Fruit fly (Drosophila melanogaster) whole organism, embryonic: ENCODE data around the gene Tollo.

Source experiments
- Abd-B ChIP-seq: fragments of 200-800 bp; sonication (Bioruptor generic); optimal IDR thresholded peaks from 2 replicates; lab custom pipeline; 2018; ENCODE audit warnings: missing biosample characterization, mild to moderate bottlenecking, missing genetic modification characterization, moderate library complexity
- Adf1 ChIP-seq: fragments of 200-800 bp; sonication (Bioruptor generic); IDR thresholded peaks from 2 replicates; pipeline ENCODE4 v1.3.6; 2022; ENCODE audit warnings: missing biosample characterization, missing genetic modification characterization
- CG11456 ChIP-seq: fragments of 200-800 bp; sonication (Bioruptor generic); IDR thresholded peaks from 3 replicates; pipeline ENCODE4 v1.3.6; 2022; ENCODE audit warnings: missing biosample characterization, missing genetic modification characterization
- CG12071 ChIP-seq: fragments of 200-800 bp; sonication (Bioruptor generic); optimal IDR thresholded peaks from 3 replicates; lab custom pipeline; 2018; ENCODE audit warnings: missing biosample characterization, mild to moderate bottlenecking, missing genetic modification characterization
- CG13287 ChIP-seq: fragments of 200-800 bp; sonication (Bioruptor generic); IDR thresholded peaks from 2 replicates; pipeline ENCODE4 v1.3.6; 2022; ENCODE audit warnings: missing biosample characterization, missing genetic modification characterization; ENCODE audit not compliant: partially characterized antibody
- CG13424 ChIP-seq: fragments of 200-800 bp; sonication (Bioruptor generic); optimal IDR thresholded peaks from 2 replicates; lab custom pipeline; 2019; ENCODE audit warnings: missing biosample characterization, mild to moderate bottlenecking, missing genetic modification characterization, moderate library complexity
- CG14860 ChIP-seq: fragments of 200-800 bp; sonication (Bioruptor generic); IDR thresholded peaks from 3 replicates; pipeline ENCODE4 v1.3.6; 2022; ENCODE audit warnings: missing biosample characterization, missing genetic modification characterization; ENCODE audit not compliant: partially characterized antibody
- CG15696 ChIP-seq: fragments of 200-800 bp; sonication (Bioruptor generic); optimal IDR thresholded peaks from 2 replicates; lab custom pipeline; 2019; ENCODE audit warnings: missing biosample characterization, mild to moderate bottlenecking, missing genetic modification characterization, moderate library complexity
- CG1603 ChIP-seq: fragments of 200-800 bp; sonication (Bioruptor generic); optimal IDR thresholded peaks from 2 replicates; lab custom pipeline; 2019; ENCODE audit warnings: missing biosample characterization, mild to moderate bottlenecking, missing genetic modification characterization, moderate library complexity
- CG1647 ChIP-seq: fragments of 200-800 bp; sonication (Bioruptor generic); optimal IDR thresholded peaks from 3 replicates; lab custom pipeline; 2016; ENCODE audit warnings: missing biosample characterization, missing genetic modification characterization
- CG17385 ChIP-seq: fragments of 200-800 bp; sonication (Bioruptor generic); optimal IDR thresholded peaks from 3 replicates; lab custom pipeline; 2018; ENCODE audit warnings: missing biosample characterization, mild to moderate bottlenecking, missing genetic modification characterization
- CG17802 ChIP-seq: fragments of 200-800 bp; sonication (Bioruptor generic); optimal IDR thresholded peaks from 2 replicates; lab custom pipeline; 2018; ENCODE audit warnings: missing biosample characterization, mild to moderate bottlenecking, missing genetic modification characterization, moderate library complexity
- CG2875 ChIP-seq: fragments of 200-800 bp; sonication (Bioruptor generic); optimal IDR thresholded peaks from 2 replicates; lab custom pipeline; 2017; ENCODE audit warnings: missing biosample characterization, mild to moderate bottlenecking, missing genetic modification characterization, missing genetic modification reagents
- CG31365 ChIP-seq: fragments of 200-800 bp; sonication (Bioruptor generic); optimal IDR thresholded peaks from 2 replicates; lab custom pipeline; 2018; ENCODE audit warnings: missing biosample characterization, mild to moderate bottlenecking, missing genetic modification characterization
- Deaf1 ChIP-seq: fragments of 200-800 bp; optimal IDR thresholded peaks from 3 replicates; lab custom pipeline; 2019; ENCODE audit warnings: missing biosample characterization, mild to moderate bottlenecking, missing genetic modification characterization, moderate library complexity
- Fer1 ChIP-seq: fragments of 200-800 bp; sonication (Bioruptor generic); optimal IDR thresholded peaks from 2 replicates; lab custom pipeline; 2017; ENCODE audit warnings: missing biosample characterization, mild to moderate bottlenecking, missing genetic modification characterization
- H15 ChIP-seq: fragments of 200-800 bp; sonication (Bioruptor generic); IDR thresholded peaks from 3 replicates; pipeline ENCODE4 v1.3.6; 2022; ENCODE audit warnings: missing biosample characterization, missing genetic modification characterization
- HLH3B ChIP-seq: fragments of 200-800 bp; sonication (Bioruptor generic); IDR thresholded peaks from 2 replicates; pipeline ENCODE4 v1.3.6; 2022; ENCODE audit warnings: missing biosample characterization, missing genetic modification characterization
- HLH54F ChIP-seq: fragments of 200-800 bp; sonication (Bioruptor generic); optimal IDR thresholded peaks from 3 replicates; lab custom pipeline; 2016; ENCODE audit warnings: missing biosample characterization, missing genetic modification characterization
- Hr3 ChIP-seq: fragments of 200-800 bp; sonication (Bioruptor generic); optimal IDR thresholded peaks from 3 replicates; lab custom pipeline; 2016; ENCODE audit warnings: missing biosample characterization, missing genetic modification characterization
- Kr ChIP-seq: fragments of 200-800 bp; sonication (Bioruptor generic); optimal IDR thresholded peaks from 2 replicates; lab custom pipeline; 2017; ENCODE audit warnings: missing biosample characterization, mild to moderate bottlenecking, missing genetic modification characterization
- Side ChIP-seq: fragments of 200-800 bp; sonication (Bioruptor generic); optimal IDR thresholded peaks from 2 replicates; lab custom pipeline; 2016; ENCODE audit warnings: missing biosample characterization, missing genetic modification characterization
- Sox102F ChIP-seq: fragments of 200-800 bp; sonication (Bioruptor generic); optimal IDR thresholded peaks from 2 replicates; lab custom pipeline; 2018; ENCODE audit warnings: missing biosample characterization, mild to moderate bottlenecking, missing genetic modification characterization, moderate library complexity
- Spps ChIP-seq: fragments of 200-800 bp; sonication (Bioruptor generic); optimal IDR thresholded peaks from 2 replicates; lab custom pipeline; 2018; ENCODE audit warnings: missing biosample characterization, mild to moderate bottlenecking, missing genetic modification characterization
- Tbp ChIP-seq: fragments of >200 bp; optimal IDR thresholded peaks from 2 replicates; lab custom pipeline; 2018; ENCODE audit warnings: missing biosample characterization, missing genetic modification characterization
- caup ChIP-seq: fragments of 200-800 bp; sonication (Bioruptor generic); optimal IDR thresholded peaks from 3 replicates; lab custom pipeline; 2017; ENCODE audit warnings: missing biosample characterization, mild to moderate bottlenecking, missing genetic modification characterization, moderate library complexity; ENCODE audit not compliant: severe bottlenecking
- ci ChIP-seq: fragments of 200-800 bp; sonication (Bioruptor generic); IDR thresholded peaks from 3 replicates; pipeline ENCODE4 v1.3.6; 2022; ENCODE audit warnings: missing biosample characterization, missing genetic modification characterization
- croc ChIP-seq: fragments of 200-800 bp; sonication (Bioruptor generic); conservative IDR thresholded peaks from 3 replicates; pipeline ENCODE4 v1.3.6; 2022; ENCODE audit warnings: missing biosample characterization, missing genetic modification characterization
- dimm ChIP-seq: fragments of 200-800 bp; sonication (Bioruptor generic); IDR thresholded peaks from 2 replicates; pipeline ENCODE4 v1.3.6; 2022; ENCODE audit warnings: missing biosample characterization, missing genetic modification characterization
- dpn ChIP-seq, 2 experiments: fragments of 200-800 bp; sonication (Bioruptor generic); optimal IDR thresholded peaks; 3 replicates each; lab custom pipeline; 2016; ENCODE audit warnings: missing biosample characterization in 2 of 2, missing genetic modification characterization in 2 of 2
- esg ChIP-seq: fragments of 200-800 bp; sonication (Bioruptor generic); conservative IDR thresholded peaks from 2 replicates; pipeline ENCODE4 v1.3.6; 2022; ENCODE audit warnings: missing biosample characterization, missing genetic modification characterization
- fd3F ChIP-seq: fragments of 200-800 bp; sonication (Bioruptor generic); optimal IDR thresholded peaks from 2 replicates; lab custom pipeline; 2018; ENCODE audit warnings: missing biosample characterization, mild to moderate bottlenecking, missing genetic modification characterization, moderate library complexity
- gce ChIP-seq: fragments of 200-800 bp; sonication (Bioruptor generic); IDR thresholded peaks from 3 replicates; pipeline ENCODE4 v1.3.6; 2022; ENCODE audit warnings: missing biosample characterization, missing genetic modification characterization
- grn ChIP-seq: fragments of 200-800 bp; sonication (Bioruptor generic); optimal IDR thresholded peaks from 3 replicates; lab custom pipeline; 2017; ENCODE audit warnings: missing biosample characterization, missing genetic modification characterization
- kay ChIP-seq: fragments of 200-800 bp; sonication (Bioruptor generic); optimal IDR thresholded peaks from 2 replicates; lab custom pipeline; 2016; ENCODE audit warnings: missing biosample characterization, missing genetic modification characterization
- knrl ChIP-seq: fragments of 200-800 bp; sonication (Bioruptor generic); IDR thresholded peaks from 3 replicates; pipeline ENCODE4 v1.3.6; 2022; ENCODE audit warnings: missing biosample characterization, missing genetic modification characterization; ENCODE audit not compliant: partially characterized antibody
- lbe ChIP-seq: fragments of 200-800 bp; sonication (Bioruptor generic); optimal IDR thresholded peaks from 2 replicates; lab custom pipeline; 2016; ENCODE audit warnings: missing biosample characterization, mild to moderate bottlenecking, missing genetic modification characterization
- lola ChIP-seq, 3 experiments: fragments of >200 bp in 2 of 3; fragments of 200-800 bp in 1 of 3; sonication (Bioruptor generic) in 1 of 3; optimal IDR thresholded peaks; 2 replicates each; lab custom pipeline; 2017 to 2019; ENCODE audit warnings: missing biosample characterization in 3 of 3, missing genetic modification characterization in 3 of 3, mild to moderate bottlenecking in 1 of 3, moderate library complexity in 1 of 3
- mam ChIP-seq: fragments of 200-800 bp; sonication (Bioruptor generic); optimal IDR thresholded peaks from 3 replicates; lab custom pipeline; 2016; ENCODE audit warnings: missing biosample characterization, missing genetic modification characterization
- odd ChIP-seq: fragments of 200-800 bp; sonication (Bioruptor generic); optimal IDR thresholded peaks from 2 replicates; lab custom pipeline; 2017; ENCODE audit warnings: missing biosample characterization, mild to moderate bottlenecking, missing genetic modification characterization
- onecut ChIP-seq: fragments of 200-800 bp; sonication (Bioruptor generic); IDR thresholded peaks from 2 replicates; pipeline ENCODE4 v1.3.6; 2022; ENCODE audit warnings: missing biosample characterization, missing genetic modification characterization
- prd ChIP-seq, 3 experiments: fragments of >200 bp in 2 of 3; fragments of 200-800 bp in 1 of 3; sonication (Bioruptor generic) in 1 of 3; optimal IDR thresholded peaks in 2 of 3; IDR thresholded peaks in 1 of 3; 2 replicates in 2 of 3; 3 replicates in 1 of 3; pipeline versions ENCODE4 v1.3.6 to Lab custom; 2017 to 2022; ENCODE audit warnings: missing biosample characterization in 1 of 3, missing genetic modification characterization in 1 of 3
- scrt ChIP-seq: fragments of 200-800 bp; sonication (Bioruptor generic); optimal IDR thresholded peaks from 2 replicates; lab custom pipeline; 2018; ENCODE audit warnings: missing biosample characterization, mild to moderate bottlenecking, missing genetic modification characterization, moderate library complexity
- sna ChIP-seq: fragments of 200-800 bp; sonication (Bioruptor generic); IDR thresholded peaks from 2 replicates; pipeline ENCODE4 v1.3.6; 2022; ENCODE audit warnings: missing biosample characterization, missing genetic modification characterization; ENCODE audit not compliant: partially characterized antibody
- tx ChIP-seq: fragments of 200-800 bp; sonication (Bioruptor generic); optimal IDR thresholded peaks from 2 replicates; lab custom pipeline; 2016; ENCODE audit warnings: missing biosample characterization, missing genetic modification characterization
- vfl ChIP-seq: fragments of 200-800 bp; sonication (Bioruptor generic); optimal IDR thresholded peaks from 2 replicates; lab custom pipeline; 2016; ENCODE audit warnings: missing biosample characterization, missing genetic modification characterization
- vvl ChIP-seq: fragments of 200-800 bp; sonication (Bioruptor generic); IDR thresholded peaks from 2 replicates; pipeline ENCODE4 v1.3.6; 2022; ENCODE audit warnings: missing biosample characterization, missing genetic modification characterization

Gene Tollo

dm6 chr3L:15235289-15236080, at the start of gene Tollo (continued):
- TF ChIP-seq CG14860, result peak; percentile 66; the same call in 2 of the 3 replicates
- TF ChIP-seq CG15696 (tag; lab: Kevin White, UChicago), result peak; percentile 35
- no peak for TF ChIP-seq lbe (GFP tag; lab: Kevin White, UChicago)
- TF ChIP-seq dimm, result peak; percentile 40; the same call in 1 of the 2 replicates
- TF ChIP-seq CG1647 (GFP tag; lab: Kevin White, UChicago), result no peak
- peak; percentile 35 for TF ChIP-seq CG17385 (GFP tag; lab: Kevin White, UChicago)
- TF ChIP-seq CG13424, result peak; percentile 16
- no peak for TF ChIP-seq fd3F (GFP tag; lab: Kevin White, UChicago)
- no peak for TF ChIP-seq odd (GFP tag; lab: Kevin White, UChicago)
- no peak for TF ChIP-seq H15 (GFP tag; lab: Robert Waterston, UW)
- 0 out of 2 replicates have a peak, but pooled peaks have one; percentile 7 for TF ChIP-seq onecut (GFP tag; lab: Robert Waterston, UW)
- no peak for TF ChIP-seq Hr3 (GFP tag; lab: Kevin White, UChicago)
- peak; percentile 73 for TF ChIP-seq Deaf1 (tag; lab: Kevin White, UChicago)
- no peak for TF ChIP-seq Spps (tag; lab: Kevin White, UChicago)
- no peak for TF ChIP-seq CG31365 (tag; lab: Kevin White, UChicago)
- no peak for TF ChIP-seq kay (GFP tag; lab: Kevin White, UChicago)
- no peak for TF ChIP-seq CG2875 (GFP tag; lab: Kevin White, UChicago)
- peak; percentile 50 for TF ChIP-seq mam (GFP tag; lab: Kevin White, UChicago)
- no peak for TF ChIP-seq prd (optimal IDR thresholded peaks at IDR 0.05; lab: Kevin White, UChicago)
- peak; percentile 69; the same call in 2 of the 3 replicates for TF ChIP-seq prd (GFP tag; IDR thresholded peaks at IDR 0.05; lab: Robert Waterston, UW)
- peak; percentile 10 for TF ChIP-seq CG17802 (tag; lab: Kevin White, UChicago)
- no peak for TF ChIP-seq gce (GFP tag; lab: Robert Waterston, UW)
- TF ChIP-seq grn (GFP tag; lab: Kevin White, UChicago), result peak; percentile 74
- peak; percentile 22 for TF ChIP-seq vfl (GFP tag; lab: Kevin White, UChicago)
- peak; percentile 33 for TF ChIP-seq CG12071 (GFP tag; lab: Kevin White, UChicago)
- TF ChIP-seq CG13287 (GFP tag; lab: Robert Waterston, UW), result peak; percentile 65
- peak; percentile 46; the same call in 1 of the 2 replicates for TF ChIP-seq HLH3B (GFP tag; lab: Robert Waterston, UW)
- TF ChIP-seq CG11456 (GFP tag; lab: Robert Waterston, UW), result peak; percentile 70; the same call in 1 of the 3 replicates
- TF ChIP-seq Adf1 (GFP tag; lab: Robert Waterston, UW), result peak; percentile 14; the same call in 1 of the 2 replicates
- 0 out of 2 replicates have a peak, but pooled peaks have one; percentile 20 for TF ChIP-seq sna (GFP tag; lab: Robert Waterston, UW)
- no peak for TF ChIP-seq tx (GFP tag; lab: Kevin White, UChicago)
- TF ChIP-seq lola (GFP tag; optimal IDR thresholded peaks at IDR 0.05; lab: Kevin White, UChicago), result no peak
- TF ChIP-seq CG1603 (tag; lab: Kevin White, UChicago), result peak; percentile 51
- TF ChIP-seq HLH54F (GFP tag; lab: Kevin White, UChicago), result peak; percentile 12
- TF ChIP-seq Kr (GFP tag; lab: Kevin White, UChicago), result no peak
- TF ChIP-seq scrt (GFP tag; lab: Kevin White, UChicago), result no peak
- TF ChIP-seq Side, result no peak
- no peak for TF ChIP-seq Fer1 (GFP tag; lab: Kevin White, UChicago)
- peak; percentile 22; the same call in 1 of the 3 replicates for TF ChIP-seq croc
- no peak for TF ChIP-seq Abd-B
- peak; percentile 4 for TF ChIP-seq caup (GFP tag; lab: Kevin White, UChicago)
- TF ChIP-seq Sox102F (GFP tag; lab: Kevin White, UChicago), result peak; percentile 11
- TF ChIP-seq esg, result no peak; the same call in 1 of the 2 replicates
- no peak for TF ChIP-seq Tbp (GFP tag; lab: Kevin White, UChicago)
- peak; percentile 4 to 40 for TF ChIP-seq dpn (GFP tag; optimal IDR thresholded peaks at IDR 0.05; lab: Kevin White, UChicago)
- peak; percentile 64 for TF ChIP-seq ci (GFP tag; lab: Robert Waterston, UW)
- TF ChIP-seq knrl (GFP tag; lab: Robert Waterston, UW), result peak; percentile 34; the same call in 1 of the 3 replicates
- peak; percentile 69 for TF ChIP-seq vvl (GFP tag; lab: Robert Waterston, UW)
